Fruit fly (Drosophila melanogaster) ovary, adult (tissue): ENCODE measurements around the gene cher.
A peak's percentile ranks its signal among the peaks of the same experiment; 100 is the strongest.

Source experiments
- CG17801 ChIP-seq: fragments of 200-800 bp; optimal IDR thresholded peaks from 2 replicates; lab custom pipeline; 2019; ENCODE audit warnings: missing biosample characterization, mild to moderate bottlenecking, missing genetic modification characterization, moderate library complexity; ENCODE audit not compliant: partially characterized antibody

cher gene

dm6 chr3R:17060809-17061394 lies 64.3 kb downstream of the cher start:
- no peak for TF ChIP-seq CG17801 (GFP tag; lab: Kevin White, UChicago)

- TF ChIP-seq CG17801 (GFP tag; lab: Kevin White, UChicago) = no peak
Measured at dm6 chr3R:17060244-17060664, 64.9 kb downstream of the cher start.

dm6 chr3R:17059811-17060169 lies 65.4 kb downstream of the cher start:
- TF ChIP-seq CG17801 (GFP tag; lab: Kevin White, UChicago) = no peak

dm6 chr3R:17059100-17059810 lies 65.9 kb downstream of the cher start:
- TF ChIP-seq CG17801 (GFP tag; lab: Kevin White, UChicago) = no peak

- no peak for TF ChIP-seq CG17801 (GFP tag; lab: Kevin White, UChicago)
Measured at dm6 chr3R:17056905-17057251, 68.3 kb downstream of the cher start.

- TF ChIP-seq CG17801 (GFP tag; lab: Kevin White, UChicago) = peak; percentile 32
Measured at dm6 chr3R:17056183-17056904, 68.8 kb downstream of the cher start.

- TF ChIP-seq CG17801 (GFP tag; lab: Kevin White, UChicago) = no peak
Measured at dm6 chr3R:17054528-17054927, 70.7 kb downstream of the cher start.

- peak; percentile 23 for TF ChIP-seq CG17801 (GFP tag; lab: Kevin White, UChicago)
Measured at dm6 chr3R:17053415-17054177, 71.6 kb downstream of the cher start, which contains the start of gene Dad. TSS of gene Dad (plus strand) at chr3R:17054007.

dm6 chr3R:17052465-17053149 lies 72.6 kb downstream of the cher start:
- TF ChIP-seq CG17801 (GFP tag; lab: Kevin White, UChicago) = no peak

- no peak for TF ChIP-seq CG17801 (GFP tag; lab: Kevin White, UChicago)
Measured at dm6 chr3R:17048867-17049266, 76.3 kb downstream of the cher start.

- TF ChIP-seq CG17801 (GFP tag; lab: Kevin White, UChicago) = no peak
Measured at dm6 chr3R:17043570-17043923, 81.6 kb downstream of the cher start.

- TF ChIP-seq CG17801 (GFP tag; lab: Kevin White, UChicago) = no peak
Measured at dm6 chr3R:17042838-17043569, 82.2 kb downstream of the cher start, which contains the start of the genes bdwf and Patr-1. TSS of gene bdwf (minus strand) at chr3R:17043136. TSS of gene Patr-1 (plus strand) at chr3R:17043564.
